Worm (Caenorhabditis elegans) whole organism, L2 larva: Measurements from ENCODE around the gene F53B1.8.

Experiments
- C34F6.9 ChIP-seq: fragments of 150-350 bp; optimal IDR thresholded peaks from 2 replicates; lab custom pipeline; 2014; ENCODE audit warnings: missing biosample characterization, missing genetic modification characterization
- Y55F3AM.14 ChIP-seq: fragments of 200-800 bp; sonication (Bioruptor generic); optimal IDR thresholded peaks from 2 replicates; lab custom pipeline; 2018; ENCODE audit warnings: mild to moderate bottlenecking, missing genetic modification characterization, missing compliant biosample characterization
- ZK546.5 ChIP-seq: sonication (generic microtip); optimal IDR thresholded peaks from 2 replicates; lab custom pipeline; 2017; ENCODE audit warnings: missing biosample characterization, missing genetic modification characterization
- alr-1 ChIP-seq: fragments of 150-350 bp; optimal IDR thresholded peaks from 2 replicates; lab custom pipeline; 2014; ENCODE audit warnings: missing biosample characterization, missing genetic modification characterization
- aly-2 ChIP-seq: fragments of 150-350 bp; optimal IDR thresholded peaks from 2 replicates; lab custom pipeline; 2014; ENCODE audit warnings: missing biosample characterization, missing genetic modification characterization
- ama-1 ChIP-seq: fragments of 150-350 bp; optimal IDR thresholded peaks from 2 replicates; lab custom pipeline; 2018; ENCODE audit warnings: inconsistent platforms
- blmp-1 ChIP-seq: sonication (generic microtip); optimal IDR thresholded peaks from 2 replicates; lab custom pipeline; 2017; ENCODE audit warnings: missing genetic modification characterization, mild to moderate bottlenecking, missing compliant biosample characterization, antibody characterized with exemption, moderate library complexity; ENCODE audit not compliant: insufficient read depth
- ceh-16 ChIP-seq: fragments of 150-350 bp; optimal IDR thresholded peaks from 2 replicates; lab custom pipeline; 2014; ENCODE audit warnings: missing biosample characterization, missing genetic modification characterization
- ceh-82 ChIP-seq: fragments of 150-350 bp; optimal IDR thresholded peaks from 2 replicates; lab custom pipeline; 2014; ENCODE audit warnings: missing biosample characterization, missing genetic modification characterization
- crh-2 ChIP-seq: sonication (generic microtip); optimal IDR thresholded peaks from 2 replicates; lab custom pipeline; 2017; ENCODE audit warnings: missing biosample characterization, missing genetic modification characterization
- dmd-4 ChIP-seq: sonication (generic microtip); optimal IDR thresholded peaks from 2 replicates; lab custom pipeline; 2017; ENCODE audit warnings: missing biosample characterization, missing genetic modification characterization
- egl-27 ChIP-seq: sonication (generic microtip); optimal IDR thresholded peaks from 3 replicates; lab custom pipeline; 2017; ENCODE audit warnings: missing biosample characterization, missing genetic modification reagents, missing genetic modification characterization
- elt-1 ChIP-seq: fragments of 150-350 bp; optimal IDR thresholded peaks from 2 replicates; lab custom pipeline; 2014; ENCODE audit warnings: missing biosample characterization, missing genetic modification characterization
- elt-3 ChIP-seq: sonication (generic microtip); optimal IDR thresholded peaks from 2 replicates; lab custom pipeline; 2017; ENCODE audit warnings: missing biosample characterization, missing genetic modification characterization
- fos-1 ChIP-seq: fragments of 150-350 bp; optimal IDR thresholded peaks from 2 replicates; lab custom pipeline; 2014; ENCODE audit warnings: missing biosample characterization, missing genetic modification characterization
- gmeb-1 ChIP-seq: fragments of 150-350 bp; optimal IDR thresholded peaks from 2 replicates; lab custom pipeline; 2014; ENCODE audit warnings: missing biosample characterization, missing genetic modification characterization
- lin-11 ChIP-seq: fragments of 150-350 bp; sonication (generic microtip); optimal IDR thresholded peaks from 2 replicates; lab custom pipeline; 2014; ENCODE audit warnings: missing biosample characterization, missing genetic modification characterization, inconsistent platforms, mixed read lengths
- lin-13 ChIP-seq: fragments of 150-350 bp; optimal IDR thresholded peaks from 2 replicates; lab custom pipeline; 2014; ENCODE audit warnings: missing biosample characterization, missing genetic modification reagents, missing genetic modification characterization
- lin-39 ChIP-seq: fragments of 150-350 bp; optimal IDR thresholded peaks from 2 replicates; lab custom pipeline; 2014; ENCODE audit warnings: missing biosample characterization, missing genetic modification reagents, missing genetic modification characterization
- lsy-2 ChIP-seq, 2 experiments: fragments of 150-350 bp in 1 of 2; sonication (generic microtip) in 1 of 2; optimal IDR thresholded peaks; 2 replicates each; lab custom pipeline; 2014 to 2017; ENCODE audit warnings: missing biosample characterization in 2 of 2, missing genetic modification characterization in 2 of 2
- mab-5 ChIP-seq: fragments of 150-350 bp; optimal IDR thresholded peaks from 2 replicates; lab custom pipeline; 2014; ENCODE audit warnings: missing biosample characterization, missing genetic modification characterization
- mbf-1 ChIP-seq: sonication (generic microtip); optimal IDR thresholded peaks from 2 replicates; lab custom pipeline; 2017; ENCODE audit warnings: missing biosample characterization, missing genetic modification characterization
- nhr-10 ChIP-seq: sonication (generic microtip); optimal IDR thresholded peaks from 2 replicates; lab custom pipeline; 2017; ENCODE audit warnings: missing biosample characterization, missing genetic modification characterization
- nhr-11 ChIP-seq: fragments of 150-350 bp; optimal IDR thresholded peaks from 2 replicates; lab custom pipeline; 2014; ENCODE audit warnings: missing biosample characterization, missing genetic modification characterization
- nhr-12 ChIP-seq: fragments of 150-350 bp; optimal IDR thresholded peaks from 2 replicates; lab custom pipeline; 2014; ENCODE audit warnings: missing biosample characterization, missing genetic modification characterization
- nhr-129 ChIP-seq: fragments of 150-350 bp; optimal IDR thresholded peaks from 2 replicates; lab custom pipeline; 2014; ENCODE audit warnings: missing biosample characterization, missing genetic modification characterization
- nhr-21 ChIP-seq: fragments of 150-350 bp; optimal IDR thresholded peaks from 2 replicates; lab custom pipeline; 2014; ENCODE audit warnings: missing biosample characterization, missing genetic modification characterization
- nhr-23 ChIP-seq: fragments of 150-350 bp; optimal IDR thresholded peaks from 2 replicates; lab custom pipeline; 2014; ENCODE audit warnings: missing biosample characterization, missing genetic modification reagents, missing genetic modification characterization
- nhr-237 ChIP-seq: fragments of 150-350 bp; optimal IDR thresholded peaks from 2 replicates; lab custom pipeline; 2014; ENCODE audit warnings: missing biosample characterization, missing genetic modification characterization
- nhr-25 ChIP-seq: fragments of 150-350 bp; sonication (generic microtip); optimal IDR thresholded peaks from 3 replicates; lab custom pipeline; 2014; ENCODE audit warnings: missing biosample characterization, missing genetic modification characterization
- nhr-6 ChIP-seq: fragments of 150-350 bp; optimal IDR thresholded peaks from 2 replicates; lab custom pipeline; 2014; ENCODE audit warnings: missing biosample characterization, missing genetic modification characterization
- nhr-77 ChIP-seq: fragments of 150-350 bp; optimal IDR thresholded peaks from 2 replicates; lab custom pipeline; 2014; ENCODE audit warnings: missing biosample characterization, missing genetic modification characterization
- sem-4 ChIP-seq: fragments of 150-350 bp; optimal IDR thresholded peaks from 2 replicates; lab custom pipeline; 2014; ENCODE audit warnings: missing biosample characterization, missing genetic modification reagents, missing genetic modification characterization
- skn-1 ChIP-seq: sonication (generic microtip); optimal IDR thresholded peaks from 2 replicates; lab custom pipeline; 2017; ENCODE audit warnings: missing biosample characterization, missing genetic modification characterization
- sma-9 ChIP-seq, 2 experiments: fragments of 150-350 bp in 1 of 2; sonication (generic microtip) in 1 of 2; optimal IDR thresholded peaks; 2 replicates each; lab custom pipeline; 2014 to 2016; ENCODE audit warnings: missing genetic modification characterization in 2 of 2, mild to moderate bottlenecking in 1 of 2, missing biosample characterization in 1 of 2, missing compliant biosample characterization in 1 of 2, missing genetic modification reagents in 1 of 2, moderate library complexity in 1 of 2
- snpc-4 ChIP-seq: fragments of 150-350 bp; optimal IDR thresholded peaks from 2 replicates; lab custom pipeline; 2014; ENCODE audit warnings: missing biosample characterization, missing genetic modification characterization
- unc-39 ChIP-seq: fragments of 150-350 bp; optimal IDR thresholded peaks from 2 replicates; lab custom pipeline; 2014; ENCODE audit warnings: missing biosample characterization, missing genetic modification characterization
- unc-55 ChIP-seq: fragments of 150-350 bp; sonication (generic microtip); optimal IDR thresholded peaks from 3 replicates; lab custom pipeline; 2014; ENCODE audit warnings: missing biosample characterization, missing genetic modification reagents, missing genetic modification characterization
- zag-1 ChIP-seq: fragments of 150-350 bp; optimal IDR thresholded peaks from 2 replicates; lab custom pipeline; 2014; ENCODE audit warnings: missing biosample characterization, missing genetic modification characterization
- ztf-1 ChIP-seq: fragments of 200-800 bp; sonication (Bioruptor generic); conservative IDR thresholded peaks from 2 replicates; pipeline ENCODE4 v1.3.6; 2022; ENCODE audit warnings: missing genetic modification characterization, missing compliant biosample characterization
- ztf-11 ChIP-seq: sonication (generic microtip); optimal IDR thresholded peaks from 2 replicates; lab custom pipeline; 2017; ENCODE audit warnings: missing biosample characterization, missing genetic modification characterization
- ztf-4 ChIP-seq: fragments of 150-350 bp; optimal IDR thresholded peaks from 2 replicates; lab custom pipeline; 2014; ENCODE audit warnings: missing biosample characterization, missing genetic modification characterization

Gene F53B1.8

ce11 chrX:2108182-2108581, 21.9 kb downstream of the F53B1.8 start:
- TF ChIP-seq mbf-1 (tag; lab: Kevin White, UChicago) (no peak), crh-2 (tag; lab: Kevin White, UChicago) (peak; percentile 4), fos-1 (tag; lab: Kevin White, UChicago) (peak; percentile 41), lsy-2 (tag; optimal IDR thresholded peaks at IDR 0.05; lab: Kevin White, UChicago) (no peak), nhr-6 (tag; lab: Kevin White, UChicago) (no peak), nhr-25 (tag; lab: Kevin White, UChicago) (no peak), ceh-16 (tag; lab: Kevin White, UChicago) (no peak), nhr-10 (tag; lab: Kevin White, UChicago) (no peak)
- TF ChIP-seq, all 48 proteins: peak for 2

ce11 chrX:2107414-2107813, 22.6 kb downstream of the F53B1.8 start:
- TF ChIP-seq nhr-129 (tag; lab: Kevin White, UChicago) (peak; percentile 8), nhr-6 (tag; lab: Kevin White, UChicago) (no peak), elt-1 (tag; lab: Kevin White, UChicago) (no peak), skn-1 (tag; lab: Kevin White, UChicago) (no peak), lsy-2 (tag; optimal IDR thresholded peaks at IDR 0.05; lab: Kevin White, UChicago) (no peak), ztf-1 (no peak), ZK546.5 (no peak), gmeb-1 (tag; lab: Kevin White, UChicago) (peak; percentile 9), nhr-12 (tag; lab: Kevin White, UChicago) (no peak), sma-9 (GFP tag; optimal IDR thresholded peaks at IDR 0.05; lab: Kevin White, UChicago) (peak; percentile 62), sma-9 (tag; optimal IDR thresholded peaks at IDR 0.05; lab: Kevin White, UChicago) (no peak), lin-11 (tag; lab: Kevin White, UChicago) (no peak), sem-4 (tag; lab: Kevin White, UChicago) (no peak), nhr-77 (tag; lab: Kevin White, UChicago) (no peak), crh-2 (tag; lab: Kevin White, UChicago) (peak; percentile 35), aly-2 (tag; lab: Kevin White, UChicago) (no peak), snpc-4 (tag; lab: Kevin White, UChicago) (no peak), egl-27 (tag; lab: Kevin White, UChicago) (no peak), unc-55 (GFP tag; lab: Kevin White, UChicago) (no peak), alr-1 (tag; lab: Kevin White, UChicago) (no peak), ztf-11 (no peak), fos-1 (tag; lab: Kevin White, UChicago) (peak; percentile 81), ceh-82 (tag; lab: Kevin White, UChicago) (no peak)
- TF ChIP-seq, all 48 proteins: peak for 5

ce11 chrX:2105310-2105709, 24.7 kb downstream of the F53B1.8 start, which contains the start of gene F53B1.3:
F53B1.3 (plus strand) TSS chrX:2105610.
- no peak for TF ChIP-seq nhr-237 (tag; lab: Kevin White, UChicago)
- no peak for TF ChIP-seq skn-1 (tag; lab: Kevin White, UChicago)
- TF ChIP-seq nhr-11 (tag; lab: Kevin White, UChicago): no peak
- no peak for TF ChIP-seq sma-9 (GFP tag; optimal IDR thresholded peaks at IDR 0.05; lab: Kevin White, UChicago)
- no peak for TF ChIP-seq sma-9 (tag; optimal IDR thresholded peaks at IDR 0.05; lab: Kevin White, UChicago)
- no peak for TF ChIP-seq C34F6.9 (tag; lab: Kevin White, UChicago)
- TF ChIP-seq, all 48 proteins: peak for 0

ce11 chrX:2099002-2099401, 31.0 kb downstream of the F53B1.8 start:
- TF ChIP-seq unc-39 (tag; lab: Kevin White, UChicago): no peak
- TF ChIP-seq C34F6.9 (tag; lab: Kevin White, UChicago): no peak
- peak; percentile 13 for TF ChIP-seq unc-55 (GFP tag; lab: Kevin White, UChicago)
- TF ChIP-seq skn-1 (tag; lab: Kevin White, UChicago): no peak
- TF ChIP-seq mab-5: peak; percentile 57
- TF ChIP-seq gmeb-1 (tag; lab: Kevin White, UChicago): no peak
- TF ChIP-seq blmp-1: no peak
- no peak for TF ChIP-seq lin-13 (GFP tag; lab: Kevin White, UChicago)
- TF ChIP-seq ztf-11: no peak
- TF ChIP-seq ztf-1: no peak
- no peak for TF ChIP-seq dmd-4 (tag; lab: Kevin White, UChicago)

ce11 chrX:2096804-2097203, 33.2 kb downstream of the F53B1.8 start, which contains the start of gene T21D9.2:
T21D9.2 (minus strand) TSS chrX:2096904.
- TF ChIP-seq zag-1 (no peak), lin-39 (no peak), elt-3 (tag; lab: Kevin White, UChicago) (no peak), ztf-1 (no peak), egl-27 (tag; lab: Kevin White, UChicago) (no peak), fos-1 (tag; lab: Kevin White, UChicago) (no peak), Y55F3AM.14 (GFP tag; lab: Kevin White, UChicago) (no peak), nhr-23 (tag; lab: Kevin White, UChicago) (no peak), mab-5 (no peak), ceh-82 (tag; lab: Kevin White, UChicago) (no peak), alr-1 (tag; lab: Kevin White, UChicago) (no peak), ama-1 (lab: Kevin White, UChicago) (no peak), nhr-11 (tag; lab: Kevin White, UChicago) (no peak), nhr-21 (tag; lab: Kevin White, UChicago) (no peak), C34F6.9 (tag; lab: Kevin White, UChicago) (no peak), lsy-2 (tag; optimal IDR thresholded peaks at IDR 0.05; lab: Kevin White, UChicago) (no peak), unc-55 (GFP tag; lab: Kevin White, UChicago) (no peak), ztf-4 (tag; lab: Kevin White, UChicago) (no peak), nhr-237 (tag; lab: Kevin White, UChicago) (no peak), blmp-1 (no peak)
- TF ChIP-seq, all 48 proteins: peak for 0
